Worm (Caenorhabditis elegans): ENCODE data around the gene pals-39.

DNA sequence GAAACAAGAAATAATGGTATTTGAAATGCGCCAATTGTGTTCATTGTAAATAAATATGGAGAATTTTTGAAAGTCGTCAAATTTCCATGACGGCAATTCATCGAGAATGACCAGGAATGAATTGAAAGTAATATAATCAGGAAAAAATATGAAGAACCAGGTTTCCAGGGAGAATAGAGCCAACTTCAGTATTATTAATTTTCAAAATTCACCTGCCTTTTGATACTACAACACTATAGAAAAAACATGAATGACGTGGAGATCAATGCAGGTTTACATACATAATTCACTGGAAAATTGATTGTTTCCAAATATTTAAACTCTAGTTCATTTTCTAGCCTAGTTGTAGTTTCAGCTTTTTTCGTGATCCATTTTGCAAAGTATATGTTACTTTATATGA, 9.9 kb downstream of the pals-39 start, which contains the start of gene srh-25:
- TF ChIP-seq pqm-1 (tag; optimal IDR thresholded peaks at IDR 0.05): no peak
- TF ChIP-seq elt-4 (tag; optimal IDR thresholded peaks at IDR 0.05): no peak
- no peak for TF ChIP-seq elt-2 (tag; optimal IDR thresholded peaks at IDR 0.05)
- no peak for TF ChIP-seq pros-1 (tag; optimal IDR thresholded peaks at IDR 0.05)
- no peak for TF ChIP-seq ceh-18 (tag; optimal IDR thresholded peaks at IDR 0.05)
- TF ChIP-seq hlh-15 (tag; optimal IDR thresholded peaks at IDR 0.05): no peak
- TF ChIP-seq hlh-8 (tag; optimal IDR thresholded peaks at IDR 0.05): no peak
- TF ChIP-seq ceh-2 (tag; optimal IDR thresholded peaks at IDR 0.05): no peak
- no peak for TF ChIP-seq che-1 (tag; optimal IDR thresholded peaks at IDR 0.05)
- no peak for TF ChIP-seq pax-1 (tag; optimal IDR thresholded peaks at IDR 0.05)
- no peak for TF ChIP-seq lim-6 (tag; optimal IDR thresholded peaks at IDR 0.05)
- TF ChIP-seq madf-2 (tag; optimal IDR thresholded peaks at IDR 0.05): no peak
